Worm (Caenorhabditis elegans) whole organism, L4 larva: ENCODE measurements around the gene ncr-1.

Experiments used
- F37D6.2 ChIP-seq: sonication (generic microtip); optimal IDR thresholded peaks from 2 replicates; lab custom pipeline; 2016; ENCODE audit warnings: mild to moderate bottlenecking, missing genetic modification characterization, missing compliant biosample characterization
- F44E2.7 ChIP-seq: fragments of 200-800 bp; sonication (Bioruptor generic); IDR thresholded peaks from 2 replicates; pipeline ENCODE4 v2.1.2; 2022; ENCODE audit warnings: missing genetic modification characterization, missing compliant biosample characterization
- Y75B8A.6 ChIP-seq: fragments of 200-800 bp; sonication (Bioruptor generic); IDR thresholded peaks from 2 replicates; pipeline ENCODE4 v1.3.6; 2022; ENCODE audit warnings: missing genetic modification reagents, missing genetic modification characterization, missing compliant biosample characterization
- ZK337.2 ChIP-seq: fragments of 200-800 bp; sonication (Bioruptor generic); IDR thresholded peaks from 2 replicates; pipeline ENCODE4 v1.3.6; 2022; ENCODE audit warnings: missing genetic modification reagents, missing genetic modification characterization, missing compliant biosample characterization
- aly-2 ChIP-seq: sonication (generic microtip); optimal IDR thresholded peaks from 2 replicates; lab custom pipeline; 2018; ENCODE audit warnings: missing biosample characterization, missing genetic modification characterization
- ceh-32 ChIP-seq: sonication (generic microtip); optimal IDR thresholded peaks from 2 replicates; lab custom pipeline; 2016; ENCODE audit warnings: mild to moderate bottlenecking, missing genetic modification characterization, missing compliant biosample characterization; ENCODE audit not compliant: poor library complexity
- ceh-82 ChIP-seq: sonication (generic microtip); optimal IDR thresholded peaks from 2 replicates; lab custom pipeline; 2017; ENCODE audit warnings: missing biosample characterization, missing genetic modification characterization
- ces-1 ChIP-seq: fragments of 150-350 bp; sonication (generic microtip); optimal IDR thresholded peaks from 4 replicates; lab custom pipeline; 2014; ENCODE audit warnings: missing biosample characterization, missing genetic modification reagents, missing genetic modification characterization
- cey-2 ChIP-seq: sonication (generic microtip); optimal IDR thresholded peaks from 3 replicates; lab custom pipeline; 2017; ENCODE audit warnings: missing genetic modification characterization, mild to moderate bottlenecking, missing compliant biosample characterization, antibody characterized with exemption, borderline replicate concordance; ENCODE audit not compliant: insufficient read depth
- daf-12 ChIP-seq: fragments of 150-350 bp; optimal IDR thresholded peaks from 2 replicates; lab custom pipeline; 2014; ENCODE audit warnings: missing biosample characterization, missing genetic modification reagents, missing genetic modification characterization
- daf-16 ChIP-seq, 3 experiments: sonication (generic microtip); optimal IDR thresholded peaks; 2 replicates each; lab custom pipeline; 2016 to 2017; ENCODE audit warnings: missing genetic modification characterization in 3 of 3, missing genetic modification reagents in 3 of 3, mild to moderate bottlenecking in 2 of 3, missing compliant biosample characterization in 2 of 3, missing biosample characterization in 1 of 3, moderate library complexity in 1 of 3
- daf-19 ChIP-seq: fragments of 200-800 bp; sonication (Bioruptor generic); conservative IDR thresholded peaks from 2 replicates; pipeline ENCODE4 v1.3.6; 2022; ENCODE audit warnings: missing genetic modification characterization, missing compliant biosample characterization
- dmd-6 ChIP-seq: fragments of 200-800 bp; sonication (Bioruptor generic); IDR thresholded peaks from 2 replicates; pipeline ENCODE4 v1.3.6; 2022; ENCODE audit warnings: missing genetic modification reagents, missing genetic modification characterization, missing compliant biosample characterization
- dmd-9 ChIP-seq: fragments of 200-800 bp; sonication (Bioruptor generic); IDR thresholded peaks from 2 replicates; pipeline ENCODE4 v1.3.6; 2022; ENCODE audit warnings: missing genetic modification reagents, missing genetic modification characterization, missing compliant biosample characterization
- dpl-1 ChIP-seq: fragments of 150-350 bp; optimal IDR thresholded peaks from 2 replicates; lab custom pipeline; 2014; ENCODE audit warnings: missing biosample characterization, missing genetic modification reagents, missing genetic modification characterization
- duxl-1 ChIP-seq: sonication (generic microtip); optimal IDR thresholded peaks from 2 replicates; lab custom pipeline; 2016; ENCODE audit warnings: mild to moderate bottlenecking, missing genetic modification characterization, moderate library complexity, missing compliant biosample characterization; ENCODE audit not compliant: poor library complexity
- dve-1 ChIP-seq: sonication (generic microtip); optimal IDR thresholded peaks from 2 replicates; lab custom pipeline; 2017; ENCODE audit warnings: antibody characterized with exemption, mild to moderate bottlenecking, missing genetic modification characterization, missing compliant biosample characterization; ENCODE audit not compliant: insufficient read depth
- egl-27 ChIP-seq: sonication (generic microtip); optimal IDR thresholded peaks from 3 replicates; lab custom pipeline; 2017; ENCODE audit warnings: missing biosample characterization, missing genetic modification reagents, missing genetic modification characterization
- hlh-30 ChIP-seq: sonication (generic microtip); optimal IDR thresholded peaks from 2 replicates; lab custom pipeline; 2017; ENCODE audit warnings: antibody characterized with exemption, mild to moderate bottlenecking, missing genetic modification characterization, missing compliant biosample characterization; ENCODE audit not compliant: insufficient read depth
- lim-7 ChIP-seq: fragments of 200-800 bp; sonication (Bioruptor generic); IDR thresholded peaks from 2 replicates; pipeline ENCODE4 v1.3.6; 2022; ENCODE audit warnings: missing genetic modification characterization, missing compliant biosample characterization
- lsy-2 ChIP-seq, 2 experiments: fragments of 150-350 bp in 1 of 2; sonication (generic microtip) in 1 of 2; optimal IDR thresholded peaks; 2 replicates each; lab custom pipeline; 2014 to 2017; ENCODE audit warnings: missing biosample characterization in 2 of 2, missing genetic modification characterization in 2 of 2
- madf-5 ChIP-seq, 2 experiments: fragments of 200-800 bp; sonication (Bioruptor generic); IDR thresholded peaks; 2 replicates each; pipeline ENCODE4 v1.3.6; 2022; ENCODE audit warnings: missing compliant biosample characterization in 2 of 2, missing genetic modification characterization in 2 of 2
- mdl-1 ChIP-seq, 2 experiments: fragments of 150-350 bp in 1 of 2; sonication (generic microtip) in 1 of 2; optimal IDR thresholded peaks; 2 replicates each; lab custom pipeline; 2014 to 2017; ENCODE audit warnings: missing biosample characterization in 2 of 2, missing genetic modification characterization in 2 of 2
- mdt-29 ChIP-seq: fragments of 200-800 bp; sonication (Bioruptor generic); IDR thresholded peaks from 2 replicates; pipeline ENCODE4 v1.3.6; 2022; ENCODE audit warnings: missing genetic modification reagents, missing genetic modification characterization, missing compliant biosample characterization
- nhr-11 ChIP-seq: fragments of 150-350 bp; optimal IDR thresholded peaks from 2 replicates; lab custom pipeline; 2014; ENCODE audit warnings: missing biosample characterization, missing genetic modification characterization
- nhr-111 ChIP-seq: fragments of 200-800 bp; sonication (Bioruptor generic); optimal IDR thresholded peaks from 2 replicates; lab custom pipeline; 2018; ENCODE audit warnings: mild to moderate bottlenecking, missing genetic modification characterization, missing compliant biosample characterization
- nhr-28 ChIP-seq: fragments of 150-350 bp; optimal IDR thresholded peaks from 2 replicates; lab custom pipeline; 2014; ENCODE audit warnings: missing biosample characterization, missing genetic modification characterization
- nhr-41 ChIP-seq: fragments of 200-800 bp; sonication (Bioruptor generic); IDR thresholded peaks from 2 replicates; pipeline ENCODE4 v1.3.6; 2022; ENCODE audit warnings: missing genetic modification reagents, missing genetic modification characterization, missing compliant biosample characterization
- nhr-76 ChIP-seq: fragments of 150-350 bp; optimal IDR thresholded peaks from 2 replicates; lab custom pipeline; 2014; ENCODE audit warnings: missing biosample characterization, missing genetic modification characterization
- php-3 ChIP-seq: fragments of 200-800 bp; sonication (Bioruptor generic); IDR thresholded peaks from 2 replicates; pipeline ENCODE4 v1.3.6; 2022; ENCODE audit warnings: missing genetic modification reagents, missing genetic modification characterization, missing compliant biosample characterization
- pqm-1 ChIP-seq: sonication (generic microtip); optimal IDR thresholded peaks from 2 replicates; lab custom pipeline; 2017; ENCODE audit warnings: missing biosample characterization, missing genetic modification characterization
- set-16 ChIP-seq: fragments of 200-800 bp; sonication (Bioruptor generic); IDR thresholded peaks from 2 replicates; pipeline ENCODE4 v1.3.6; 2022; ENCODE audit warnings: missing genetic modification reagents, missing genetic modification characterization, missing compliant biosample characterization
- spr-1 ChIP-seq: sonication (generic microtip); optimal IDR thresholded peaks from 2 replicates; lab custom pipeline; 2016; ENCODE audit warnings: mild to moderate bottlenecking, missing genetic modification characterization, missing compliant biosample characterization
- unc-62 ChIP-seq, 3 experiments: fragments of 150-350 bp in 1 of 3; sonication (generic microtip); optimal IDR thresholded peaks in 2 of 3; peaks in 1 of 3; 1 replicate in 1 of 3; 2 replicates in 2 of 3; lab custom pipeline; 2014 to 2017; ENCODE audit warnings: missing biosample characterization in 3 of 3, missing genetic modification characterization in 3 of 3, missing genetic modification reagents in 3 of 3, missing genotype in 1 of 3
- zag-1 ChIP-seq: fragments of 150-350 bp; optimal IDR thresholded peaks from 2 replicates; lab custom pipeline; 2014; ENCODE audit warnings: missing biosample characterization, missing genetic modification characterization
- ztf-11 ChIP-seq: fragments of 150-350 bp; optimal IDR thresholded peaks from 2 replicates; lab custom pipeline; 2014; ENCODE audit warnings: missing biosample characterization, missing genetic modification characterization

Gene ncr-1

DNA sequence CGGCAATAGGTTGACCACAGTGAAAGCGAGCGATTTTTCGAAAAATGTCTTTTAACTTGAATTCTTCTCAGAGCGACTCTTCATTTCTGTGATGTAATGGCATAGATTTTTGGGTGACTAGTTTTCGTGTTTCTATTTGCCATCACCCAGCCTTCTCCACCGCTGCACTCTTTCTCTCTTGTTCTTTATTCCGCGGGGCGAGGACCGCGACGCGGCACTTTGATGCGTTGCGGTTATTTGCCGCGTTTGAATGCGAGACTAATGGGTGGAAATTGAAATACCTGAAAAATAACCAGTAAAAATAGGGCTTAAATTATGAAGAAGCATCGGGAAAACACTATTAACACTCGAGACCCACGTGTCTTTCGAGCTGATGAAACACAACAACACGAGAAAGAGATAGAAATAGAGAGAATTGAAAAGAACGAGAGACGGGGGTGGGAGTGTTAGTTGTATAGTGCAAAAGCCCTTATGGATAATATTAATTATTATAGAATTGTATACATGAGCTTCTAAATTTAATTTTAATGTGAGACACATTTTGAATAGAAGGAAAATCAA lies 15.5 kb upstream of the ncr-1 start, which contains the start of gene dgk-2 (continued):
- no peak for TF ChIP-seq nhr-41 (GFP tag; lab: Robert Waterston, UW)
- peak in 1 of 2 experiments; percentile 93 for TF ChIP-seq unc-62 (GFP tag; optimal IDR thresholded peaks at IDR 0.05 in 1 of 2; lab: Kevin White, UChicago)
- no peak for TF ChIP-seq unc-62 (tag; optimal IDR thresholded peaks at IDR 0.05; lab: Kevin White, UChicago)
- no peak for TF ChIP-seq mdt-29 (GFP tag; lab: Robert Waterston, UW)
- TF ChIP-seq daf-19 (GFP tag; lab: Robert Waterston, UW) = 0 out of 2 replicates have a peak, but pooled peaks have one; percentile 20
- TF ChIP-seq zag-1 (tag; lab: Kevin White, UChicago) = no peak
- no peak for TF ChIP-seq ceh-32
- no peak for TF ChIP-seq ceh-82 (tag; lab: Kevin White, UChicago)
- peak; percentile 33 to 83 for TF ChIP-seq mdl-1 (tag; optimal IDR thresholded peaks at IDR 0.05; lab: Kevin White, UChicago)
- peak; percentile 25; the same call in 1 of the 2 replicates for TF ChIP-seq dmd-6 (GFP tag; lab: Robert Waterston, UW)
- TF ChIP-seq dpl-1 (GFP tag; lab: Kevin White, UChicago) = no peak
- no peak for TF ChIP-seq ZK337.2 (GFP tag; lab: Robert Waterston, UW)
- TF ChIP-seq nhr-76 (tag; lab: Kevin White, UChicago) = no peak
- TF ChIP-seq dmd-9 (GFP tag; lab: Robert Waterston, UW) = no peak
- TF ChIP-seq set-16 (GFP tag; lab: Robert Waterston, UW) = no peak
- TF ChIP-seq egl-27 (tag; lab: Kevin White, UChicago) = no peak
- no peak for TF ChIP-seq daf-12 (tag; lab: Kevin White, UChicago)
- no peak for TF ChIP-seq nhr-11 (tag; lab: Kevin White, UChicago)
- no peak for TF ChIP-seq dve-1 (tag; lab: Kevin White, UChicago)
- TF ChIP-seq Y75B8A.6 (GFP tag; lab: Robert Waterston, UW) = no peak
- no peak for TF ChIP-seq ces-1 (GFP tag; lab: Kevin White, UChicago)
- no peak for TF ChIP-seq duxl-1
- TF ChIP-seq hlh-30 (tag; lab: Kevin White, UChicago) = peak; percentile 80
- no peak for TF ChIP-seq cey-2 (tag; lab: Kevin White, UChicago)
- no peak for TF ChIP-seq aly-2
- TF ChIP-seq nhr-28 = peak; percentile 22
- TF ChIP-seq ztf-11 = no peak
- no peak for TF ChIP-seq daf-16 (GFP tag; optimal IDR thresholded peaks at IDR 0.05; lab: Kevin White, UChicago)
- TF ChIP-seq daf-16 (tag; optimal IDR thresholded peaks at IDR 0.05; lab: Kevin White, UChicago) = peak; percentile 52
- no peak for TF ChIP-seq F44E2.7 (GFP tag; lab: Robert Waterston, UW)

- TF ChIP-seq lsy-2 (tag; optimal IDR thresholded peaks at IDR 0.05; lab: Kevin White, UChicago) (peak in 1 of 2 experiments; percentile 2), daf-16 (GFP tag; optimal IDR thresholded peaks at IDR 0.05; lab: Kevin White, UChicago) (peak in 1 of 2 experiments; percentile 84), daf-16 (tag; optimal IDR thresholded peaks at IDR 0.05; lab: Kevin White, UChicago) (no peak), spr-1 (tag; lab: Kevin White, UChicago) (no peak), nhr-111 (GFP tag; lab: Kevin White, UChicago) (no peak), unc-62 (GFP tag; optimal IDR thresholded peaks at IDR 0.05 in 1 of 2; lab: Kevin White, UChicago) (peak in 1 of 2 experiments; percentile 65), unc-62 (tag; optimal IDR thresholded peaks at IDR 0.05; lab: Kevin White, UChicago) (no peak), egl-27 (tag; lab: Kevin White, UChicago) (no peak)
Observed at ce11 chrX:4503259-4503658, 14.6 kb upstream of the ncr-1 start.

DNA sequence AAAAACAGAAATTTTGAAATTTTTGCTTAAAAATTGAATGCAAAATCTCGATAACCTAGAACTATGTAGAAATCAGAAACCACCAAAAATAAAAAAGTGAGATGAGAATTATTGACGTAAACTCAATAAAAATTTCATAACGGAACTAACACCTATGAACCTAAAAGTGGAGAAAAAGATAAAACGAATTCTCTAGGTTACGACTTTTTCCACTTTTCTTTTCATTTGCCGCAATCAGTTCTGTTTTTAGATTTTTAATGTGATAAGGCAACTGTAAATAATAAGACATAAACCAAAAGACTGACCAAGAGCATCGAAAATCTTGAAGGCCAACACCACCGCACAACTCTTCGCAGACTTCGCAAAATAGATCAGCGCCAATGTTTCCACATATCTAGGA lies 13.4 kb upstream of the ncr-1 start:
- TF ChIP-seq F37D6.2 (tag; lab: Kevin White, UChicago) = no peak
- TF ChIP-seq php-3 (GFP tag; lab: Robert Waterston, UW) = peak; percentile 79
- no peak for TF ChIP-seq daf-16 (GFP tag; optimal IDR thresholded peaks at IDR 0.05; lab: Kevin White, UChicago)
- TF ChIP-seq daf-16 (tag; optimal IDR thresholded peaks at IDR 0.05; lab: Kevin White, UChicago) = peak; percentile 58
- peak; percentile 72 for TF ChIP-seq pqm-1 (tag; lab: Kevin White, UChicago)
- TF ChIP-seq lim-7 = no peak
- TF ChIP-seq nhr-28 = peak; percentile 28
- no peak for TF ChIP-seq aly-2
- TF ChIP-seq madf-5 (GFP tag; IDR thresholded peaks at IDR 0.05; lab: Robert Waterston, UW) = no peak
- TF ChIP-seq dve-1 (tag; lab: Kevin White, UChicago) = peak; percentile 0
- TF ChIP-seq, all 104 proteins: peak for 5
